Worm (Caenorhabditis elegans): ENCODE data around the gene F22B7.3.

- TF ChIP-seq nhr-237 (tag; optimal IDR thresholded peaks at IDR 0.05) (no peak), lin-32 (GFP tag; optimal IDR thresholded peaks at IDR 0.05) (no peak), unc-39 (tag; optimal IDR thresholded peaks at IDR 0.05) (no peak), lsy-2 (tag; optimal IDR thresholded peaks at IDR 0.05) (no peak), elt-3 (tag; optimal IDR thresholded peaks at IDR 0.05) (no peak), ceh-43 (GFP tag; optimal IDR thresholded peaks at IDR 0.05) (no peak), elt-1 (tag; optimal IDR thresholded peaks at IDR 0.05; ENCODE audit: borderline replicate concordance, insufficient read depth) (no peak), flh-1 (GFP tag; optimal IDR thresholded peaks at IDR 0.05) (no peak), pha-4 (tag; optimal IDR thresholded peaks at IDR 0.05) (no peak)
Observed at ce11 chrIII:8653457-8653856, 4.8 kb downstream of the F22B7.3 start.
